Fruit fly (Drosophila melanogaster) whole organism, adult: ENCODE measurements around the gene croc.

ENCODE experiments used
- CG11617 ChIP-seq: fragments of 200-800 bp; sonication (Bioruptor generic); optimal IDR thresholded peaks from 2 replicates; lab custom pipeline; 2017; ENCODE audit warnings: mild to moderate bottlenecking, missing biosample characterization, missing genetic modification reagents, missing genetic modification characterization
- CG12768 ChIP-seq: fragments of 200-800 bp; sonication (Bioruptor generic); optimal IDR thresholded peaks from 2 replicates; lab custom pipeline; 2017; ENCODE audit warnings: missing biosample characterization, missing genetic modification characterization, mild to moderate bottlenecking, moderate library complexity, missing genetic modification reagents
- CG14711 ChIP-seq: fragments of 200-800 bp; sonication (Bioruptor generic); optimal IDR thresholded peaks from 2 replicates; lab custom pipeline; 2018; ENCODE audit warnings: missing biosample characterization, mild to moderate bottlenecking, missing genetic modification characterization, moderate library complexity
- CG1620 ChIP-seq: fragments of 200-800 bp; sonication (Bioruptor generic); optimal IDR thresholded peaks from 2 replicates; lab custom pipeline; 2016; ENCODE audit warnings: missing biosample characterization, missing genetic modification characterization
- CG33017 ChIP-seq: fragments of 200-800 bp; sonication (Bioruptor generic); optimal IDR thresholded peaks from 2 replicates; lab custom pipeline; 2018; ENCODE audit warnings: missing biosample characterization, mild to moderate bottlenecking, missing genetic modification characterization, moderate library complexity
- CG5204 ChIP-seq: fragments of 200-800 bp; sonication (Bioruptor generic); optimal IDR thresholded peaks from 2 replicates; lab custom pipeline; 2016; ENCODE audit warnings: missing biosample characterization, missing genetic modification characterization
- CG7045 ChIP-seq: fragments of 200-800 bp; sonication (Bioruptor generic); optimal IDR thresholded peaks from 2 replicates; lab custom pipeline; 2017; ENCODE audit warnings: missing biosample characterization, mild to moderate bottlenecking, missing genetic modification characterization
- CG7101 ChIP-seq: fragments of 200-800 bp; sonication (Bioruptor generic); optimal IDR thresholded peaks from 2 replicates; lab custom pipeline; 2018; ENCODE audit warnings: missing biosample characterization, mild to moderate bottlenecking, missing genetic modification characterization, moderate library complexity
- Clk ChIP-seq: fragments of 200-800 bp; sonication (Bioruptor generic); optimal IDR thresholded peaks from 2 replicates; lab custom pipeline; 2017; ENCODE audit warnings: missing biosample characterization, missing genetic modification characterization
- Crg-1 ChIP-seq: fragments of 200-800 bp; sonication (Bioruptor generic); optimal IDR thresholded peaks from 2 replicates; lab custom pipeline; 2016; ENCODE audit warnings: missing biosample characterization, missing genetic modification characterization
- Hr96 ChIP-seq: fragments of 200-800 bp; sonication (Bioruptor generic); optimal IDR thresholded peaks from 2 replicates; lab custom pipeline; 2016; ENCODE audit warnings: missing biosample characterization, missing genetic modification characterization
- Mnt ChIP-seq: fragments of 200-800 bp; sonication (Bioruptor generic); optimal IDR thresholded peaks from 2 replicates; lab custom pipeline; 2016; ENCODE audit warnings: missing biosample characterization, mild to moderate bottlenecking, missing genetic modification characterization
- bab1 ChIP-seq: fragments of 200-800 bp; sonication (Bioruptor generic); optimal IDR thresholded peaks from 3 replicates; lab custom pipeline; 2019; ENCODE audit warnings: missing biosample characterization, mild to moderate bottlenecking, missing genetic modification characterization, moderate library complexity
- cic ChIP-seq: fragments of 200-800 bp; sonication (Bioruptor generic); optimal IDR thresholded peaks from 2 replicates; lab custom pipeline; 2017; ENCODE audit warnings: missing biosample characterization, mild to moderate bottlenecking, missing genetic modification characterization, moderate library complexity
- cnc ChIP-seq, 2 experiments: fragments of >200 bp; optimal IDR thresholded peaks; 2 replicates each; lab custom pipeline; 2017
- kay ChIP-seq: fragments of 200-800 bp; sonication (Bioruptor generic); peaks from one replicate; lab custom pipeline; 2016; ENCODE audit warnings: missing biosample characterization, missing genetic modification characterization, borderline replicate concordance
- ovo ChIP-seq: fragments of 200-800 bp; sonication (Bioruptor generic); optimal IDR thresholded peaks from 2 replicates; lab custom pipeline; 2016; ENCODE audit warnings: missing biosample characterization, missing genetic modification characterization
- pad ChIP-seq: fragments of 200-800 bp; sonication (Bioruptor generic); optimal IDR thresholded peaks from 3 replicates; lab custom pipeline; 2017; ENCODE audit warnings: missing biosample characterization, missing genetic modification characterization, mild to moderate bottlenecking, moderate library complexity, missing genetic modification reagents
- tj ChIP-seq: fragments of 200-800 bp; sonication (Bioruptor generic); optimal IDR thresholded peaks from 3 replicates; lab custom pipeline; 2017; ENCODE audit warnings: missing biosample characterization, mild to moderate bottlenecking, missing genetic modification characterization, moderate library complexity
- toe ChIP-seq: fragments of 200-800 bp; sonication (Bioruptor generic); optimal IDR thresholded peaks from 2 replicates; lab custom pipeline; 2016; ENCODE audit warnings: missing biosample characterization, missing genetic modification characterization

croc gene

dm6 chr3L:21492723-21493316, 16.5 kb upstream of the croc start, which contains the start of the genes CG7202 and CG7519:
CG7202 (minus strand) TSS chr3L:21492773.
CG7519 (plus strand) TSS chr3L:21493083.
- TF ChIP-seq kay (GFP tag; lab: Kevin White, UChicago) (no peak), bab1 (GFP tag; lab: Kevin White, UChicago) (peak; percentile 8), Hr96 (GFP tag; lab: Kevin White, UChicago) (no peak), Crg-1 (GFP tag; lab: Kevin White, UChicago) (no peak), cnc (optimal IDR thresholded peaks at IDR 0.05; lab: Kevin White, UChicago) (no peak), toe (GFP tag; lab: Kevin White, UChicago) (no peak), CG14711 (tag; lab: Kevin White, UChicago) (no peak), Mnt (GFP tag; lab: Kevin White, UChicago) (peak; percentile 49), CG12768 (GFP tag; lab: Kevin White, UChicago) (no peak)

- TF ChIP-seq Hr96 (GFP tag; lab: Kevin White, UChicago) = no peak
- TF ChIP-seq kay (GFP tag; lab: Kevin White, UChicago) = peak; percentile 28
Measured at dm6 chr3L:21490486-21490885, 14.2 kb upstream of the croc start, which contains the start of gene Neu2. Neu2 (minus strand) TSS chr3L:21490586.

- TF ChIP-seq kay (GFP tag; lab: Kevin White, UChicago) = peak; percentile 4
Measured at dm6 chr3L:21485371-21485770, 9.1 kb upstream of the croc start.

- TF ChIP-seq bab1 (GFP tag; lab: Kevin White, UChicago) = peak; percentile 70
- peak; percentile 32 for TF ChIP-seq kay (GFP tag; lab: Kevin White, UChicago)
- TF ChIP-seq toe (GFP tag; lab: Kevin White, UChicago) = peak; percentile 15
- TF ChIP-seq CG1620 (GFP tag; lab: Kevin White, UChicago) = no peak
Measured at dm6 chr3L:21483837-21484236, 7.6 kb upstream of the croc start.

dm6 chr3L:21482100-21482499, 5.8 kb upstream of the croc start:
- TF ChIP-seq CG14711 (tag; lab: Kevin White, UChicago) = no peak
- no peak for TF ChIP-seq bab1 (GFP tag; lab: Kevin White, UChicago)
- no peak for TF ChIP-seq CG11617 (GFP tag; lab: Kevin White, UChicago)
- TF ChIP-seq CG1620 (GFP tag; lab: Kevin White, UChicago) = no peak
- TF ChIP-seq CG7045 = no peak
- TF ChIP-seq CG7101 (tag; lab: Kevin White, UChicago) = no peak
- TF ChIP-seq CG33017 (tag; lab: Kevin White, UChicago) = no peak
- no peak for TF ChIP-seq cic (GFP tag; lab: Kevin White, UChicago)
- TF ChIP-seq toe (GFP tag; lab: Kevin White, UChicago) = no peak
- TF ChIP-seq Crg-1 (GFP tag; lab: Kevin White, UChicago) = no peak
- TF ChIP-seq CG5204 (GFP tag; lab: Kevin White, UChicago) = no peak
- TF ChIP-seq kay (GFP tag; lab: Kevin White, UChicago) = no peak
- no peak for TF ChIP-seq pad
- TF ChIP-seq cnc (optimal IDR thresholded peaks at IDR 0.05; lab: Kevin White, UChicago) = no peak

dm6 chr3L:21479636-21480035, 3.4 kb upstream of the croc start:
- TF ChIP-seq CG7101 (tag; lab: Kevin White, UChicago) (peak; percentile 20), ovo (GFP tag; lab: Kevin White, UChicago) (no peak), Clk (no peak), CG1620 (GFP tag; lab: Kevin White, UChicago) (no peak), bab1 (GFP tag; lab: Kevin White, UChicago) (no peak), CG12768 (GFP tag; lab: Kevin White, UChicago) (no peak), CG14711 (tag; lab: Kevin White, UChicago) (no peak), CG33017 (tag; lab: Kevin White, UChicago) (no peak), kay (GFP tag; lab: Kevin White, UChicago) (no peak), CG7045 (peak; percentile 57), Hr96 (GFP tag; lab: Kevin White, UChicago) (peak; percentile 21), pad (peak; percentile 22), CG5204 (GFP tag; lab: Kevin White, UChicago) (no peak), CG11617 (GFP tag; lab: Kevin White, UChicago) (peak; percentile 7), cnc (optimal IDR thresholded peaks at IDR 0.05; lab: Kevin White, UChicago) (no peak), Mnt (GFP tag; lab: Kevin White, UChicago) (no peak), toe (GFP tag; lab: Kevin White, UChicago) (peak; percentile 19), Crg-1 (GFP tag; lab: Kevin White, UChicago) (no peak), tj (GFP tag; lab: Kevin White, UChicago) (no peak), cic (GFP tag; lab: Kevin White, UChicago) (no peak)

- peak; percentile 72 for TF ChIP-seq kay (GFP tag; lab: Kevin White, UChicago)
- no peak for TF ChIP-seq CG11617 (GFP tag; lab: Kevin White, UChicago)
- TF ChIP-seq cic (GFP tag; lab: Kevin White, UChicago) = no peak
Measured at dm6 chr3L:21477866-21478265, 1.6 kb upstream of the croc start.
